Worm (Caenorhabditis elegans): ENCODE measurements around the gene F38B6.2.

ce11 chrX:6713277-6713676, 14.9 kb downstream of the F38B6.2 start, which contains the start of gene nas-11:
- TF ChIP-seq mab-5 (tag; optimal IDR thresholded peaks at IDR 0.05): no peak
- TF ChIP-seq mep-1 (tag; optimal IDR thresholded peaks at IDR 0.05): no peak
- no peak for TF ChIP-seq nhr-12 (tag; optimal IDR thresholded peaks at IDR 0.05)
